Worm (Caenorhabditis elegans): ENCODE data around the gene R07E4.1.

ce11 chrX:5935473-5935872 is 23.4 kb upstream of the R07E4.1 start, which contains the start of gene C46F4.3:
- no peak for TF ChIP-seq egl-5 (tag; optimal IDR thresholded peaks at IDR 0.05)
- TF ChIP-seq tbx-2 (tag; optimal IDR thresholded peaks at IDR 0.05) = no peak
- no peak for TF ChIP-seq daf-12 (tag; optimal IDR thresholded peaks at IDR 0.05)
- no peak for TF ChIP-seq nhr-77 (tag; optimal IDR thresholded peaks at IDR 0.05)

Data from whole organism, L3 larva.